Worm (Caenorhabditis elegans) whole organism, mixed stage, embryonic: Measurements from ENCODE around the gene C46A5.1.

Experiments used
- nhr-12 ChIP-seq: fragments of 150-350 bp; optimal IDR thresholded peaks from 2 replicates; lab custom pipeline; 2014; ENCODE audit warnings: missing biosample characterization, missing genetic modification characterization
- nhr-28 ChIP-seq: fragments of 150-350 bp; optimal IDR thresholded peaks from 2 replicates; lab custom pipeline; 2014; ENCODE audit warnings: missing biosample characterization, missing genetic modification characterization
- pha-4 ChIP-seq: fragments of 150-350 bp; optimal IDR thresholded peaks from 2 replicates; lab custom pipeline; 2018; ENCODE audit warnings: missing biosample characterization, missing genetic modification reagents, missing genetic modification characterization
- unc-39 ChIP-seq: fragments of 150-350 bp; optimal IDR thresholded peaks from 2 replicates; lab custom pipeline; 2014; ENCODE audit warnings: missing biosample characterization, missing genetic modification characterization

DNA sequence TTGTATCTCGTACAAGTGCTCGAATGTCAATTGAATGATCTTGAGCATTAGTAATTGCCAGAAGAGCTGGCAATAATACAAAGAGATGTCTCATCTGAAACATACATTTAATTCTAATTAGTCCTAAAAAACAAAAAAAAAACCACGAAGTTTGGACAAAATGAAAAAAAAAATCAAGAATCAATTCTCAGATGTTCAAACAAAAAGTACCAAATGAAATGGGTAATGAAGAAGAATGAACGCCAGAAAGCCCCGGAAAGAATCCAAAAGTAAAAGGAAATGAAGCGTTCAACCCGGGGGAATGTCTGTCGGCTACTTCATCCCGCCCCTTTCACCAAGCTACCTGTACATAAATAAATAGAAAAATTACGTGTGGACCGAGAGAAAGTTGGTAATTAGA lies 45.8 kb upstream of the C46A5.1 start, which contains the start of gene F33D4.6:
- TF ChIP-seq nhr-28 (no peak), unc-39 (tag; lab: Kevin White, UChicago) (no peak), pha-4 (tag; lab: Kevin White, UChicago) (no peak), nhr-12 (tag; lab: Kevin White, UChicago) (no peak)
